Worm (Caenorhabditis elegans) whole organism, early embryonic: ENCODE results near the gene C16A3.5.

Experiments
- B0310.2 ChIP-seq: sonication (generic microtip); optimal IDR thresholded peaks from 2 replicates; lab custom pipeline; 2016; ENCODE audit warnings: mild to moderate bottlenecking, missing genetic modification characterization, missing compliant biosample characterization
- ama-1 ChIP-seq: fragments of 150-350 bp; optimal IDR thresholded peaks from 2 replicates; lab custom pipeline; 2014
- ceh-13 ChIP-seq: fragments of 200-800 bp; sonication (Bioruptor generic); optimal IDR thresholded peaks from 2 replicates; lab custom pipeline; 2018; ENCODE audit warnings: mild to moderate bottlenecking, missing genetic modification characterization, missing compliant biosample characterization
- ceh-36 ChIP-seq: sonication (generic microtip); optimal IDR thresholded peaks from 2 replicates; lab custom pipeline; 2016; ENCODE audit warnings: missing genetic modification characterization, inconsistent platforms, missing compliant biosample characterization
- flt-1 ChIP-seq: fragments of 200-800 bp; sonication (Bioruptor generic); IDR thresholded peaks from 2 replicates; pipeline ENCODE4 v1.3.6; 2022; ENCODE audit warnings: missing genetic modification characterization, missing compliant biosample characterization
- hmg-4 ChIP-seq: fragments of 200-800 bp; sonication (Bioruptor generic); optimal IDR thresholded peaks from 2 replicates; lab custom pipeline; 2018; ENCODE audit warnings: mild to moderate bottlenecking, missing genetic modification characterization, missing compliant biosample characterization
- hnd-1 ChIP-seq: sonication (generic microtip); optimal IDR thresholded peaks from 2 replicates; lab custom pipeline; 2016; ENCODE audit warnings: missing genetic modification characterization, missing compliant biosample characterization
- pes-1 ChIP-seq: fragments of 200-800 bp; sonication (Bioruptor generic); IDR thresholded peaks from 2 replicates; pipeline ENCODE4 v1.3.6; 2022; ENCODE audit warnings: missing genetic modification reagents, missing genetic modification characterization, missing compliant biosample characterization
- tra-4 ChIP-seq: sonication (generic microtip); optimal IDR thresholded peaks from 2 replicates; lab custom pipeline; 2017; ENCODE audit warnings: missing genetic modification characterization, missing compliant biosample characterization

- TF ChIP-seq flt-1 (GFP tag; lab: Robert Waterston, UW) (no peak), ceh-36 (tag; lab: Kevin White, UChicago) (no peak), ama-1 (lab: Kevin White, UChicago) (no peak), pes-1 (GFP tag; lab: Robert Waterston, UW) (no peak), B0310.2 (tag; lab: Kevin White, UChicago) (no peak), tra-4 (tag; lab: Kevin White, UChicago) (no peak), hmg-4 (no peak), hnd-1 (tag; lab: Kevin White, UChicago) (no peak), ceh-13 (GFP tag; lab: Kevin White, UChicago) (no peak)
These were observed 15.2 kb downstream of the C16A3.5 start, which contains the start of gene oatr-1 for ce11 chrIII:6395706-6396232.
